Worm (Caenorhabditis elegans) whole organism, midembryonic: ENCODE measurements around the gene hpo-10.

Experiments used
- T22C8.4 ChIP-seq: fragments of 200-800 bp; sonication (Bioruptor generic); IDR thresholded peaks from 2 replicates; pipeline ENCODE4 v1.3.6; 2022; ENCODE audit warnings: missing genetic modification characterization, missing compliant biosample characterization
- cog-1 ChIP-seq: sonication (generic microtip); optimal IDR thresholded peaks from 2 replicates; lab custom pipeline; 2016; ENCODE audit warnings: missing genetic modification characterization, missing compliant biosample characterization
- flt-1 ChIP-seq: fragments of 200-800 bp; sonication (Bioruptor generic); IDR thresholded peaks from 2 replicates; pipeline ENCODE4 v1.3.6; 2022; ENCODE audit warnings: missing genetic modification characterization, missing compliant biosample characterization
- med-1 ChIP-seq: sonication (generic microtip); optimal IDR thresholded peaks from 2 replicates; lab custom pipeline; 2017; ENCODE audit warnings: missing genetic modification characterization, mild to moderate bottlenecking, missing compliant biosample characterization, antibody characterized with exemption, missing genetic modification reagents; ENCODE audit not compliant: insufficient read depth

ce11 chrIII:5898631-5899030 lies 19.3 kb downstream of the hpo-10 start:
- TF ChIP-seq cog-1 (tag; lab: Kevin White, UChicago) (no peak), flt-1 (GFP tag; lab: Robert Waterston, UW) (no peak), med-1 (GFP tag; lab: Kevin White, UChicago) (no peak), T22C8.4 (GFP tag; lab: Robert Waterston, UW) (no peak)
